In the genomic region with DNA sequence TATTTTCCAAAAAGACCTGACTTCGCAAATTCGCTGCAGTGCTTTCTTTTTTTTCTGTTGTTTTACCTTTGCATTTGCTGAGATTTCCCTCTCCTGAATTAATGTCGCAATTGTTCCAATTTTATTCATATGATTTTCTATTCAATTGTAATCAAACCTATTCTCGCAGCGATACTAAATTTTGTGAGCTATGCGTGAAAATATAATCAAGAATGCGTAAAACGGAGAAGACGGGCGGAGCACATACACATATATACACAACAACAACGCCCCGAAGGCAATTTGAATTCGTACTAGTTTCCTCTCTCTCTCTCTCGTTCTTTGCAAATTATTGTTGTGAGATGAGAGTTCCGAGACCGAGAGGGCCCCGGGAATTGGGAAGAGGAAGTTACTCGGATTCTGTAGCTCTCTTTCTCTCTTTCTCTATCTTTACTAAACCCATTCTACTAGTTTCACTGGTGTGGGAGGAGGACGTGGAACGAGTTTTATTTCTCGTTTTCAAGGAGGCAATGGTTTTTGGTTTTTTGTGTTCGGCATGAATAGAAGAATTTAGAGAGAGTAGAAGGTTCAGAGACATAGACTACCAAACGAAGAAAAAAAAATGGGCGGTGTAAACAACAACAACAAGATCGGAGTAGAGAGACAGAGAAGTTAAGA, we compare ENCODE assay signal across 6 worm cellular contexts.
A peak's percentile ranks its signal among the peaks of the same experiment; 100 is the strongest.
TF ChIP-seq lines count a peak whose summit lies in the region.

No protein-coding gene starts in this region.

TF ChIP-seq in whole organism, L1 larva, 84 proteins besides CTCF, POLR2A, EP300 and RAD21 (continued from another document):
- TF ChIP-seq sup-37 (GFP tag; optimal IDR thresholded peaks at IDR 0.05; lab: Kevin White, UChicago) = no peak
- TF ChIP-seq fkh-10 (GFP tag; optimal IDR thresholded peaks at IDR 0.05; lab: Kevin White, UChicago) = peak; percentile 29
- TF ChIP-seq nhr-85 (tag; lab: Kevin White, UChicago) = peak; percentile 24
- TF ChIP-seq unc-30 (tag; optimal IDR thresholded peaks at IDR 0.05; lab: Kevin White, UChicago) = no peak
- no peak for TF ChIP-seq blmp-1 (tag; optimal IDR thresholded peaks at IDR 0.05; lab: Kevin White, UChicago)
- TF ChIP-seq ama-1 (optimal IDR thresholded peaks at IDR 0.05; lab: Kevin White, UChicago) = peak; percentile 24
- no peak for TF ChIP-seq rnt-1 (tag; optimal IDR thresholded peaks at IDR 0.05; lab: Kevin White, UChicago)
- TF ChIP-seq hlh-4 (tag; optimal IDR thresholded peaks at IDR 0.05; lab: Kevin White, UChicago) = no peak
- TF ChIP-seq nhr-90 (tag; optimal IDR thresholded peaks at IDR 0.05; lab: Kevin White, UChicago; ENCODE audit: poor library complexity) = no peak
- peak; percentile 4 for TF ChIP-seq ztf-4 (tag; optimal IDR thresholded peaks at IDR 0.05; lab: Kevin White, UChicago)
- TF ChIP-seq ceh-82 (tag; optimal IDR thresholded peaks at IDR 0.05; lab: Kevin White, UChicago) = peak in 2 of 3 experiments; percentile 1 to 14
- TF ChIP-seq unc-86 (tag; optimal IDR thresholded peaks at IDR 0.05; lab: Kevin White, UChicago) = peak; percentile 3
TF ChIP-seq in whole organism, L1 larva: peak in this region for 10.

TF ChIP-seq in whole organism, L2 larva, 48 proteins besides CTCF, POLR2A, EP300 and RAD21 (continued from another document and continues in another):
- TF ChIP-seq unc-55 (GFP tag; optimal IDR thresholded peaks at IDR 0.05; lab: Kevin White, UChicago) = peak; percentile 77
- no peak for TF ChIP-seq ztf-4 (tag; optimal IDR thresholded peaks at IDR 0.05; lab: Kevin White, UChicago)
- TF ChIP-seq R02D3.7 (tag; optimal IDR thresholded peaks at IDR 0.05; lab: Kevin White, UChicago) = no peak
- TF ChIP-seq nhr-11 (tag; optimal IDR thresholded peaks at IDR 0.05; lab: Kevin White, UChicago) = no peak
- peak; percentile 24 for TF ChIP-seq C34F6.9 (tag; optimal IDR thresholded peaks at IDR 0.05; lab: Kevin White, UChicago)
- no peak for TF ChIP-seq mbf-1 (tag; optimal IDR thresholded peaks at IDR 0.05; lab: Kevin White, UChicago)
- no peak for TF ChIP-seq ztf-11 (tag; optimal IDR thresholded peaks at IDR 0.05; lab: Kevin White, UChicago)
- TF ChIP-seq crh-2 (tag; optimal IDR thresholded peaks at IDR 0.05; lab: Kevin White, UChicago) = peak; percentile 52
- no peak for TF ChIP-seq lin-13 (GFP tag; optimal IDR thresholded peaks at IDR 0.05; lab: Kevin White, UChicago)
- TF ChIP-seq dmd-4 (tag; optimal IDR thresholded peaks at IDR 0.05; lab: Kevin White, UChicago) = no peak
- TF ChIP-seq Y55F3AM.14 (GFP tag; optimal IDR thresholded peaks at IDR 0.05; lab: Kevin White, UChicago) = no peak
- TF ChIP-seq nhr-77 (tag; optimal IDR thresholded peaks at IDR 0.05; lab: Kevin White, UChicago) = no peak
- no peak for TF ChIP-seq snpc-4 (tag; optimal IDR thresholded peaks at IDR 0.05; lab: Kevin White, UChicago)
- no peak for TF ChIP-seq lin-11 (tag; optimal IDR thresholded peaks at IDR 0.05; lab: Kevin White, UChicago)
- TF ChIP-seq nhr-21 (tag; optimal IDR thresholded peaks at IDR 0.05; lab: Kevin White, UChicago) = no peak
- TF ChIP-seq unc-62 (GFP tag; optimal IDR thresholded peaks at IDR 0.05; lab: Kevin White, UChicago) = no peak
- no peak for TF ChIP-seq nhr-23 (tag; optimal IDR thresholded peaks at IDR 0.05; lab: Kevin White, UChicago)
- TF ChIP-seq ztf-1 (GFP tag; conservative IDR thresholded peaks at IDR 0.05; lab: Robert Waterston, UW) = no peak
- TF ChIP-seq nhr-25 (tag; optimal IDR thresholded peaks at IDR 0.05; lab: Kevin White, UChicago) = peak; percentile 57
- peak; percentile 51 for TF ChIP-seq mab-5 (tag; optimal IDR thresholded peaks at IDR 0.05; lab: Kevin White, UChicago)
- TF ChIP-seq nhr-237 (tag; optimal IDR thresholded peaks at IDR 0.05; lab: Kevin White, UChicago) = no peak
- no peak for TF ChIP-seq lin-39 (tag; optimal IDR thresholded peaks at IDR 0.05; lab: Kevin White, UChicago)
- TF ChIP-seq sem-4 (tag; optimal IDR thresholded peaks at IDR 0.05; lab: Kevin White, UChicago) = peak; percentile 35
- no peak for TF ChIP-seq ZK546.5 (tag; optimal IDR thresholded peaks at IDR 0.05; lab: Kevin White, UChicago)

TF ChIP-seq in whole organism, L3 larva, 47 proteins besides CTCF, POLR2A, EP300 and RAD21 (continued from another document and continues in another):
- TF ChIP-seq daf-12 (tag; optimal IDR thresholded peaks at IDR 0.05; lab: Kevin White, UChicago) (no peak), skn-1 (tag; optimal IDR thresholded peaks at IDR 0.05; lab: Kevin White, UChicago) (no peak), jun-1 (tag; optimal IDR thresholded peaks at IDR 0.05; lab: Kevin White, UChicago) (no peak), ama-1 (optimal IDR thresholded peaks at IDR 0.05; lab: Kevin White, UChicago) (peak; percentile 35), mml-1 (tag; optimal IDR thresholded peaks at IDR 0.05; lab: Kevin White, UChicago) (no peak), nhr-43 (tag; optimal IDR thresholded peaks at IDR 0.05; lab: Kevin White, UChicago; ENCODE audit: poor library complexity, severe bottlenecking) (no peak), lin-15B (tag; optimal IDR thresholded peaks at IDR 0.05; lab: Kevin White, UChicago) (no peak), aly-2 (tag; optimal IDR thresholded peaks at IDR 0.05; lab: Kevin White, UChicago) (no peak), mdl-1 (tag; optimal IDR thresholded peaks at IDR 0.05; lab: Kevin White, UChicago) (no peak), fkh-2 (tag; optimal IDR thresholded peaks at IDR 0.05; lab: Kevin White, UChicago) (no peak), lin-39 (tag; optimal IDR thresholded peaks at IDR 0.05; lab: Kevin White, UChicago) (peak; percentile 11), hmg-11 (tag; optimal IDR thresholded peaks at IDR 0.05; lab: Kevin White, UChicago) (peak; percentile 62), pha-4 (tag; optimal IDR thresholded peaks at IDR 0.05; lab: Kevin White, UChicago) (peak; percentile 4), ztf-11 (tag; optimal IDR thresholded peaks at IDR 0.05; lab: Kevin White, UChicago) (no peak), unc-62 (GFP tag; optimal IDR thresholded peaks at IDR 0.05; lab: Kevin White, UChicago) (no peak), ztf-4 (tag; optimal IDR thresholded peaks at IDR 0.05; lab: Kevin White, UChicago) (no peak), unc-39 (tag; optimal IDR thresholded peaks at IDR 0.05; lab: Kevin White, UChicago) (no peak), ceh-16 (tag; optimal IDR thresholded peaks at IDR 0.05; lab: Kevin White, UChicago) (no peak), egl-27 (tag; optimal IDR thresholded peaks at IDR 0.05; lab: Kevin White, UChicago) (no peak), elt-2 (tag; optimal IDR thresholded peaks at IDR 0.05; lab: Kevin White, UChicago) (no peak), egl-5 (tag; optimal IDR thresholded peaks at IDR 0.05; lab: Kevin White, UChicago) (peak; percentile 60), nfya-1 (tag; optimal IDR thresholded peaks at IDR 0.05; lab: Kevin White, UChicago; ENCODE audit: insufficient read depth) (peak; percentile 61), lsy-12 (tag; optimal IDR thresholded peaks at IDR 0.05; lab: Kevin White, UChicago) (no peak), nhr-237 (tag; optimal IDR thresholded peaks at IDR 0.05; lab: Kevin White, UChicago) (no peak)

TF ChIP-seq in whole organism, L4 larva, 104 proteins besides CTCF, POLR2A, EP300 and RAD21 (continued from another document):
- TF ChIP-seq unc-62 (GFP tag; optimal IDR thresholded peaks at IDR 0.05 in 1 of 2; lab: Kevin White, UChicago) = peak in 1 of 2 experiments; percentile 93
- peak; percentile 10 for TF ChIP-seq unc-62 (tag; optimal IDR thresholded peaks at IDR 0.05; lab: Kevin White, UChicago)
- peak in 1 of 2 experiments; percentile 55 for TF ChIP-seq lsy-2 (tag; optimal IDR thresholded peaks at IDR 0.05; lab: Kevin White, UChicago)
- peak; percentile 58 for TF ChIP-seq rbr-2 (tag; optimal IDR thresholded peaks at IDR 0.05; lab: Kevin White, UChicago)
- TF ChIP-seq dmd-6 (GFP tag; IDR thresholded peaks at IDR 0.05; lab: Robert Waterston, UW) = 0 out of 2 replicates have a peak, but pooled peaks have one; percentile 23
- 0 out of 2 replicates have a peak, but pooled peaks have one; percentile 10 for TF ChIP-seq Y75B8A.6 (GFP tag; IDR thresholded peaks at IDR 0.05; lab: Robert Waterston, UW)
- TF ChIP-seq nhr-76 (tag; optimal IDR thresholded peaks at IDR 0.05; lab: Kevin White, UChicago) = peak; percentile 9
- peak; percentile 44 for TF ChIP-seq zip-2 (tag; optimal IDR thresholded peaks at IDR 0.05; lab: Kevin White, UChicago)
- no peak for TF ChIP-seq nhr-102 (tag; optimal IDR thresholded peaks at IDR 0.05; lab: Kevin White, UChicago)
- no peak for TF ChIP-seq lin-38 (GFP tag; IDR thresholded peaks at IDR 0.05; lab: Robert Waterston, UW)
- peak; percentile 3 for TF ChIP-seq nhr-28 (tag; optimal IDR thresholded peaks at IDR 0.05; lab: Kevin White, UChicago)
- peak; percentile 68 for TF ChIP-seq dve-1 (tag; optimal IDR thresholded peaks at IDR 0.05; lab: Kevin White, UChicago; ENCODE audit: insufficient read depth)
- peak in 1 of 2 experiments; percentile 45 for TF ChIP-seq hif-1 (tag; optimal IDR thresholded peaks at IDR 0.05; lab: Kevin White, UChicago)
- peak; percentile 51; the same call in 1 of the 2 replicates for TF ChIP-seq ctbp-1 (GFP tag; IDR thresholded peaks at IDR 0.05; lab: Robert Waterston, UW)
- peak; percentile 65 for TF ChIP-seq mep-1 (tag; optimal IDR thresholded peaks at IDR 0.05; lab: Kevin White, UChicago)
- TF ChIP-seq tra-1 (GFP tag; IDR thresholded peaks at IDR 0.05; lab: Robert Waterston, UW) = 0 out of 2 replicates have a peak, but pooled peaks have one; percentile 44
- peak in 1 of 2 experiments; percentile 54 for TF ChIP-seq mdl-1 (tag; optimal IDR thresholded peaks at IDR 0.05; lab: Kevin White, UChicago)
- TF ChIP-seq fkh-10 (GFP tag; optimal IDR thresholded peaks at IDR 0.05; lab: Kevin White, UChicago) = peak; percentile 72

TF ChIP-seq in whole organism, late embryonic, 69 proteins besides CTCF, POLR2A, EP300 and RAD21 (continued from another document):
- TF ChIP-seq madf-2 (tag; optimal IDR thresholded peaks at IDR 0.05; lab: Kevin White, UChicago) (no peak), ceh-31 (tag; optimal IDR thresholded peaks at IDR 0.05; lab: Kevin White, UChicago) (peak; percentile 71), rnt-1 (tag; optimal IDR thresholded peaks at IDR 0.05; lab: Kevin White, UChicago) (no peak)

TF ChIP-seq in whole organism, young adult, 124 proteins besides CTCF, POLR2A, EP300 and RAD21 (continued from another document):
- TF ChIP-seq cebp-2 (GFP tag; IDR thresholded peaks at IDR 0.05; lab: Robert Waterston, UW) = no peak
- no peak for TF ChIP-seq dpl-1 (GFP tag; optimal IDR thresholded peaks at IDR 0.05; lab: Kevin White, UChicago)
- TF ChIP-seq snpc-4 (GFP tag; optimal IDR thresholded peaks at IDR 0.05; lab: Kevin White, UChicago) = no peak
- no peak for TF ChIP-seq snpc-4 (tag; optimal IDR thresholded peaks at IDR 0.05; lab: Kevin White, UChicago)
- no peak for TF ChIP-seq F33H1.4 (GFP tag; IDR thresholded peaks at IDR 0.05; lab: Robert Waterston, UW)
